Worm (Caenorhabditis elegans) whole organism, early embryonic: ENCODE results near the gene F37C12.18.

ENCODE experiments used
- B0310.2 ChIP-seq: sonication (generic microtip); optimal IDR thresholded peaks from 2 replicates; lab custom pipeline; 2016; ENCODE audit warnings: mild to moderate bottlenecking, missing genetic modification characterization, missing compliant biosample characterization
- F13C5.2 ChIP-seq: sonication (generic microtip); optimal IDR thresholded peaks from 2 replicates; lab custom pipeline; 2017; ENCODE audit warnings: mild to moderate bottlenecking, missing genetic modification characterization, inconsistent platforms, missing compliant biosample characterization
- aly-1 ChIP-seq: sonication (generic microtip); optimal IDR thresholded peaks from 2 replicates; lab custom pipeline; 2016; ENCODE audit warnings: missing genetic modification characterization, missing compliant biosample characterization
- ama-1 ChIP-seq: fragments of 150-350 bp; optimal IDR thresholded peaks from 2 replicates; lab custom pipeline; 2014
- ceh-13 ChIP-seq: fragments of 200-800 bp; sonication (Bioruptor generic); optimal IDR thresholded peaks from 2 replicates; lab custom pipeline; 2018; ENCODE audit warnings: mild to moderate bottlenecking, missing genetic modification characterization, missing compliant biosample characterization
- ceh-36 ChIP-seq: sonication (generic microtip); optimal IDR thresholded peaks from 2 replicates; lab custom pipeline; 2016; ENCODE audit warnings: missing genetic modification characterization, inconsistent platforms, missing compliant biosample characterization
- ets-7 ChIP-seq: sonication (generic microtip); optimal IDR thresholded peaks from 2 replicates; lab custom pipeline; 2016; ENCODE audit warnings: missing genotype, missing genetic modification characterization, missing compliant biosample characterization
- flt-1 ChIP-seq: fragments of 200-800 bp; sonication (Bioruptor generic); IDR thresholded peaks from 2 replicates; pipeline ENCODE4 v1.3.6; 2022; ENCODE audit warnings: missing genetic modification characterization, missing compliant biosample characterization
- hmbx-1 ChIP-seq: sonication (generic microtip); optimal IDR thresholded peaks from 2 replicates; lab custom pipeline; 2016; ENCODE audit warnings: mild to moderate bottlenecking, missing genetic modification characterization, missing compliant biosample characterization
- hmg-4 ChIP-seq: fragments of 200-800 bp; sonication (Bioruptor generic); optimal IDR thresholded peaks from 2 replicates; lab custom pipeline; 2018; ENCODE audit warnings: mild to moderate bottlenecking, missing genetic modification characterization, missing compliant biosample characterization
- hnd-1 ChIP-seq: sonication (generic microtip); optimal IDR thresholded peaks from 2 replicates; lab custom pipeline; 2016; ENCODE audit warnings: missing genetic modification characterization, missing compliant biosample characterization
- pes-1 ChIP-seq: fragments of 200-800 bp; sonication (Bioruptor generic); IDR thresholded peaks from 2 replicates; pipeline ENCODE4 v1.3.6; 2022; ENCODE audit warnings: missing genetic modification reagents, missing genetic modification characterization, missing compliant biosample characterization
- scrt-1 ChIP-seq: fragments of 200-800 bp; sonication (Bioruptor generic); IDR thresholded peaks from 2 replicates; pipeline ENCODE4 v1.3.6; 2022; ENCODE audit warnings: missing genetic modification characterization, missing compliant biosample characterization
- sea-1 ChIP-seq: fragments of 200-800 bp; sonication (Bioruptor generic); conservative IDR thresholded peaks from 2 replicates; pipeline ENCODE4 v1.3.6; 2022; ENCODE audit warnings: missing genetic modification characterization, missing compliant biosample characterization
- tbx-11 ChIP-seq: fragments of 200-800 bp; sonication (Bioruptor generic); IDR thresholded peaks from 2 replicates; pipeline ENCODE4 v1.3.6; 2022; ENCODE audit warnings: missing genetic modification characterization, missing compliant biosample characterization
- tbx-37 ChIP-seq: fragments of 200-800 bp; sonication (Bioruptor generic); conservative IDR thresholded peaks from 2 replicates; pipeline ENCODE4 v1.3.6; 2022; ENCODE audit warnings: missing genetic modification reagents, missing genetic modification characterization, missing compliant biosample characterization
- tra-4 ChIP-seq: sonication (generic microtip); optimal IDR thresholded peaks from 2 replicates; lab custom pipeline; 2017; ENCODE audit warnings: missing genetic modification characterization, missing compliant biosample characterization

The F37C12.18 gene

ce11 chrIII:7158709-7159108 lies 36.5 kb downstream of the F37C12.18 start, which contains the start of gene nuo-4:
nuo-4 (minus strand) TSS chrIII:7158809.
- TF ChIP-seq ama-1 (lab: Kevin White, UChicago), result no peak
- no peak for TF ChIP-seq ceh-36 (tag; lab: Kevin White, UChicago)
- no peak for TF ChIP-seq tbx-37 (GFP tag; lab: Robert Waterston, UW)
- no peak for TF ChIP-seq pes-1 (GFP tag; lab: Robert Waterston, UW)
- TF ChIP-seq scrt-1 (GFP tag; lab: Robert Waterston, UW), result no peak
- no peak for TF ChIP-seq aly-1 (tag; lab: Kevin White, UChicago)
- no peak for TF ChIP-seq ets-7
- no peak for TF ChIP-seq flt-1
- TF ChIP-seq hmbx-1 (tag; lab: Kevin White, UChicago), result no peak
- TF ChIP-seq hnd-1 (tag; lab: Kevin White, UChicago), result no peak
- TF ChIP-seq tbx-11 (GFP tag; lab: Robert Waterston, UW), result no peak
- TF ChIP-seq sea-1 (GFP tag; lab: Robert Waterston, UW), result no peak
- no peak for TF ChIP-seq tra-4 (tag; lab: Kevin White, UChicago)
- no peak for TF ChIP-seq B0310.2 (tag; lab: Kevin White, UChicago)
- TF ChIP-seq hmg-4 (GFP tag; lab: Kevin White, UChicago), result no peak
- TF ChIP-seq ceh-13, result no peak
- TF ChIP-seq F13C5.2 (tag; lab: Kevin White, UChicago), result no peak

- TF ChIP-seq tra-4 (tag; lab: Kevin White, UChicago) (no peak), hmbx-1 (tag; lab: Kevin White, UChicago) (no peak), ceh-36 (tag; lab: Kevin White, UChicago) (no peak), F13C5.2 (tag; lab: Kevin White, UChicago) (peak; percentile 70), flt-1 (peak; percentile 3; the same call in 1 of the 2 replicates), ceh-13 (no peak), hmg-4 (GFP tag; lab: Kevin White, UChicago) (peak; percentile 2), pes-1 (GFP tag; lab: Robert Waterston, UW) (no peak), ama-1 (lab: Kevin White, UChicago) (no peak), hnd-1 (tag; lab: Kevin White, UChicago) (no peak), ets-7 (no peak), tbx-37 (GFP tag; lab: Robert Waterston, UW) (no peak), aly-1 (tag; lab: Kevin White, UChicago) (no peak), tbx-11 (GFP tag; lab: Robert Waterston, UW) (no peak), B0310.2 (tag; lab: Kevin White, UChicago) (no peak), scrt-1 (GFP tag; lab: Robert Waterston, UW) (no peak), sea-1 (GFP tag; lab: Robert Waterston, UW) (0 out of 2 replicates have a peak, but pooled peaks have one; percentile 28)
These were observed 39.6 kb downstream of the F37C12.18 start for ce11 chrIII:7155631-7156030.

ce11 chrIII:7154526-7154925 lies 40.7 kb downstream of the F37C12.18 start:
- TF ChIP-seq tbx-37 (GFP tag; lab: Robert Waterston, UW) (no peak), tra-4 (tag; lab: Kevin White, UChicago) (no peak), ets-7 (no peak), ceh-13 (no peak), flt-1 (no peak), B0310.2 (tag; lab: Kevin White, UChicago) (no peak), tbx-11 (GFP tag; lab: Robert Waterston, UW) (no peak), ama-1 (lab: Kevin White, UChicago) (no peak), F13C5.2 (tag; lab: Kevin White, UChicago) (no peak), aly-1 (tag; lab: Kevin White, UChicago) (no peak), sea-1 (GFP tag; lab: Robert Waterston, UW) (no peak), pes-1 (GFP tag; lab: Robert Waterston, UW) (no peak), hmbx-1 (tag; lab: Kevin White, UChicago) (no peak), hmg-4 (GFP tag; lab: Kevin White, UChicago) (no peak), ceh-36 (tag; lab: Kevin White, UChicago) (no peak), hnd-1 (tag; lab: Kevin White, UChicago) (no peak), scrt-1 (GFP tag; lab: Robert Waterston, UW) (no peak)

ce11 chrIII:7153747-7154238 lies 41.4 kb downstream of the F37C12.18 start, which contains the start of gene ogt-1:
ogt-1 (minus strand) TSS chrIII:7153797.
- TF ChIP-seq aly-1 (tag; lab: Kevin White, UChicago) (no peak), ama-1 (lab: Kevin White, UChicago) (no peak), ets-7 (no peak), hmg-4 (GFP tag; lab: Kevin White, UChicago) (peak; percentile 25), B0310.2 (tag; lab: Kevin White, UChicago) (no peak), F13C5.2 (tag; lab: Kevin White, UChicago) (peak; percentile 32)

- TF ChIP-seq ama-1 (lab: Kevin White, UChicago) (no peak), hnd-1 (tag; lab: Kevin White, UChicago) (no peak), hmg-4 (GFP tag; lab: Kevin White, UChicago) (no peak), tbx-37 (GFP tag; lab: Robert Waterston, UW) (no peak), scrt-1 (GFP tag; lab: Robert Waterston, UW) (no peak), B0310.2 (tag; lab: Kevin White, UChicago) (no peak), ceh-13 (no peak), F13C5.2 (tag; lab: Kevin White, UChicago) (no peak), tbx-11 (GFP tag; lab: Robert Waterston, UW) (no peak), tra-4 (tag; lab: Kevin White, UChicago) (no peak), sea-1 (GFP tag; lab: Robert Waterston, UW) (no peak), flt-1 (no peak), hmbx-1 (tag; lab: Kevin White, UChicago) (no peak)
These were observed 42.7 kb downstream of the F37C12.18 start for ce11 chrIII:7152569-7152968.

- TF ChIP-seq sea-1 (GFP tag; lab: Robert Waterston, UW) (no peak), scrt-1 (GFP tag; lab: Robert Waterston, UW) (no peak), ets-7 (no peak), aly-1 (tag; lab: Kevin White, UChicago) (no peak), flt-1 (no peak)
These were observed 45.1 kb downstream of the F37C12.18 start for ce11 chrIII:7150162-7150561.

ce11 chrIII:7148191-7148590 lies 47.0 kb downstream of the F37C12.18 start:
- TF ChIP-seq hmbx-1 (tag; lab: Kevin White, UChicago) (no peak), ceh-36 (tag; lab: Kevin White, UChicago) (no peak), ceh-13 (no peak), hmg-4 (GFP tag; lab: Kevin White, UChicago) (no peak), sea-1 (GFP tag; lab: Robert Waterston, UW) (no peak), pes-1 (GFP tag; lab: Robert Waterston, UW) (no peak), F13C5.2 (tag; lab: Kevin White, UChicago) (no peak), aly-1 (tag; lab: Kevin White, UChicago) (no peak), tra-4 (tag; lab: Kevin White, UChicago) (no peak), ets-7 (no peak), scrt-1 (GFP tag; lab: Robert Waterston, UW) (no peak), tbx-11 (GFP tag; lab: Robert Waterston, UW) (no peak), B0310.2 (tag; lab: Kevin White, UChicago) (no peak), tbx-37 (GFP tag; lab: Robert Waterston, UW) (no peak), ama-1 (lab: Kevin White, UChicago) (no peak), hnd-1 (tag; lab: Kevin White, UChicago) (no peak)
